Fruit fly (Drosophila melanogaster) whole organism, embryonic: Measurements from ENCODE around the gene CG13250.

Experiments
- Atf6 ChIP-seq: fragments of 200-800 bp; sonication (Bioruptor generic); IDR thresholded peaks from 2 replicates; pipeline ENCODE4 v1.3.6; 2022; ENCODE audit warnings: missing biosample characterization, missing genetic modification characterization
- B-H2 ChIP-seq: fragments of 200-800 bp; sonication (Bioruptor generic); optimal IDR thresholded peaks from 2 replicates; lab custom pipeline; 2018; ENCODE audit warnings: missing biosample characterization, mild to moderate bottlenecking, missing genetic modification characterization
- Bgb ChIP-seq: fragments of 200-800 bp; sonication (Bioruptor generic); IDR thresholded peaks from 2 replicates; pipeline ENCODE4 v1.3.6; 2022; ENCODE audit warnings: missing biosample characterization, missing genetic modification characterization; ENCODE audit not compliant: partially characterized antibody
- CG10274 ChIP-seq: fragments of 200-800 bp; sonication (Bioruptor generic); optimal IDR thresholded peaks from 3 replicates; lab custom pipeline; 2017; ENCODE audit warnings: missing biosample characterization, mild to moderate bottlenecking, missing genetic modification characterization
- CG10543 ChIP-seq: fragments of 200-800 bp; sonication (Bioruptor generic); optimal IDR thresholded peaks from 3 replicates; lab custom pipeline; 2017; ENCODE audit warnings: missing biosample characterization, mild to moderate bottlenecking, missing genetic modification characterization, moderate library complexity
- CG12769 ChIP-seq: fragments of 200-800 bp; sonication (Bioruptor generic); optimal IDR thresholded peaks from 2 replicates; lab custom pipeline; 2019; ENCODE audit warnings: missing biosample characterization, mild to moderate bottlenecking, missing genetic modification characterization, moderate library complexity
- CG13123 ChIP-seq: fragments of 200-800 bp; sonication (Bioruptor generic); optimal IDR thresholded peaks from 2 replicates; lab custom pipeline; 2016; ENCODE audit warnings: missing biosample characterization, missing genetic modification characterization
- CG13894 ChIP-seq: fragments of 200-800 bp; sonication (Bioruptor generic); optimal IDR thresholded peaks from 3 replicates; lab custom pipeline; 2018; ENCODE audit warnings: missing biosample characterization, mild to moderate bottlenecking, missing genetic modification characterization, moderate library complexity
- CG14860 ChIP-seq: fragments of 200-800 bp; sonication (Bioruptor generic); IDR thresholded peaks from 3 replicates; pipeline ENCODE4 v1.3.6; 2022; ENCODE audit warnings: missing biosample characterization, missing genetic modification characterization; ENCODE audit not compliant: partially characterized antibody
- CG15479 ChIP-seq: fragments of 200-800 bp; sonication (Bioruptor generic); optimal IDR thresholded peaks from 3 replicates; lab custom pipeline; 2019; ENCODE audit warnings: missing biosample characterization, mild to moderate bottlenecking, missing genetic modification characterization, moderate library complexity
- CG17385 ChIP-seq: fragments of 200-800 bp; sonication (Bioruptor generic); optimal IDR thresholded peaks from 3 replicates; lab custom pipeline; 2018; ENCODE audit warnings: missing biosample characterization, mild to moderate bottlenecking, missing genetic modification characterization
- CG2199 ChIP-seq: fragments of 200-800 bp; sonication (Bioruptor generic); IDR thresholded peaks from 3 replicates; pipeline ENCODE4 v1.3.6; 2022; ENCODE audit warnings: missing biosample characterization, missing genetic modification characterization
- CG2875 ChIP-seq: fragments of 200-800 bp; sonication (Bioruptor generic); optimal IDR thresholded peaks from 2 replicates; lab custom pipeline; 2017; ENCODE audit warnings: missing biosample characterization, mild to moderate bottlenecking, missing genetic modification characterization, missing genetic modification reagents
- CG43689 ChIP-seq: fragments of 200-800 bp; sonication (Bioruptor generic); IDR thresholded peaks from 2 replicates; pipeline ENCODE4 v1.3.6; 2022; ENCODE audit warnings: missing biosample characterization, missing genetic modification characterization
- CG6791 ChIP-seq: fragments of 200-800 bp; sonication (Bioruptor generic); IDR thresholded peaks from 3 replicates; pipeline ENCODE4 v1.3.6; 2022; ENCODE audit warnings: missing biosample characterization, missing genetic modification characterization; ENCODE audit not compliant: partially characterized antibody
- CG7786 ChIP-seq: fragments of 200-800 bp; sonication (Bioruptor generic); optimal IDR thresholded peaks from 2 replicates; lab custom pipeline; 2016; ENCODE audit warnings: missing biosample characterization, missing genetic modification characterization
- CG7839 ChIP-seq: fragments of 200-800 bp; sonication (Bioruptor generic); optimal IDR thresholded peaks from 3 replicates; lab custom pipeline; 2018; ENCODE audit warnings: missing biosample characterization, mild to moderate bottlenecking, missing genetic modification characterization, moderate library complexity
- CG8388 ChIP-seq: fragments of 200-800 bp; sonication (Bioruptor generic); optimal IDR thresholded peaks from 2 replicates; lab custom pipeline; 2019; ENCODE audit warnings: missing biosample characterization, mild to moderate bottlenecking, missing genetic modification characterization, moderate library complexity
- CTCF ChIP-seq: fragments of 200-800 bp; sonication (Bioruptor generic); optimal IDR thresholded peaks from 2 replicates; lab custom pipeline; 2017; ENCODE audit warnings: missing biosample characterization, mild to moderate bottlenecking, missing genetic modification characterization, moderate library complexity
- CrebB ChIP-seq: fragments of 200-800 bp; sonication (Bioruptor generic); optimal IDR thresholded peaks from 3 replicates; lab custom pipeline; 2018; ENCODE audit warnings: missing biosample characterization, mild to moderate bottlenecking, missing genetic modification characterization
- D19A ChIP-seq: fragments of 200-800 bp; optimal IDR thresholded peaks from 3 replicates; lab custom pipeline; 2019; ENCODE audit warnings: missing biosample characterization, mild to moderate bottlenecking, missing genetic modification characterization, moderate library complexity
- Dip2 ChIP-seq: fragments of 200-800 bp; sonication (Bioruptor generic); IDR thresholded peaks from 2 replicates; pipeline ENCODE4 v1.3.6; 2022; ENCODE audit warnings: missing biosample characterization, missing genetic modification characterization
- Hr39 ChIP-seq: fragments of >200 bp; optimal IDR thresholded peaks from 2 replicates; lab custom pipeline; 2017
- Med ChIP-seq: fragments of 200-800 bp; sonication (Bioruptor generic); peaks from one replicate; lab custom pipeline; 2016; ENCODE audit warnings: missing biosample characterization, missing genetic modification characterization, mild to moderate bottlenecking, inconsistent platforms, moderate library complexity
- NfI ChIP-seq: fragments of 200-800 bp; sonication (Bioruptor generic); optimal IDR thresholded peaks from 3 replicates; lab custom pipeline; 2018; ENCODE audit warnings: missing biosample characterization, mild to moderate bottlenecking, missing genetic modification characterization, moderate library complexity
- Pdp1 ChIP-seq, 2 experiments: fragments of 200-800 bp; sonication (Bioruptor generic); optimal IDR thresholded peaks; 3 replicates each; lab custom pipeline; 2016; ENCODE audit warnings: missing biosample characterization in 2 of 2, missing genetic modification characterization in 2 of 2, mild to moderate bottlenecking in 1 of 2, moderate library complexity in 1 of 2
- Sox102F ChIP-seq: fragments of 200-800 bp; sonication (Bioruptor generic); optimal IDR thresholded peaks from 2 replicates; lab custom pipeline; 2018; ENCODE audit warnings: missing biosample characterization, mild to moderate bottlenecking, missing genetic modification characterization, moderate library complexity
- abd-A ChIP-seq: fragments of 200-800 bp; sonication (Bioruptor generic); optimal IDR thresholded peaks from 3 replicates; lab custom pipeline; 2019; ENCODE audit warnings: missing biosample characterization, mild to moderate bottlenecking, missing genetic modification characterization, moderate library complexity
- cad ChIP-seq: fragments of >200 bp; optimal IDR thresholded peaks from 2 replicates; lab custom pipeline; 2017; ENCODE audit warnings: missing biosample characterization, missing genetic modification characterization
- cwo ChIP-seq: fragments of 200-800 bp; sonication (Bioruptor generic); optimal IDR thresholded peaks from 3 replicates; lab custom pipeline; 2017; ENCODE audit warnings: missing biosample characterization, missing genetic modification characterization, mild to moderate bottlenecking, moderate library complexity, missing genetic modification reagents
- en ChIP-seq: fragments of 200-800 bp; sonication (Bioruptor generic); optimal IDR thresholded peaks from 2 replicates; lab custom pipeline; 2016; ENCODE audit warnings: missing biosample characterization, missing genetic modification characterization
- fd102C ChIP-seq: fragments of 200-800 bp; sonication (Bioruptor generic); optimal IDR thresholded peaks from 2 replicates; lab custom pipeline; 2018; ENCODE audit warnings: missing biosample characterization, mild to moderate bottlenecking, missing genetic modification characterization, moderate library complexity
- grau ChIP-seq: fragments of 200-800 bp; optimal IDR thresholded peaks from 3 replicates; lab custom pipeline; 2019; ENCODE audit warnings: missing biosample characterization, mild to moderate bottlenecking, missing genetic modification characterization, moderate library complexity
- grn ChIP-seq: fragments of 200-800 bp; sonication (Bioruptor generic); optimal IDR thresholded peaks from 3 replicates; lab custom pipeline; 2017; ENCODE audit warnings: missing biosample characterization, missing genetic modification characterization
- gro ChIP-seq: fragments of 200-800 bp; sonication (Bioruptor generic); optimal IDR thresholded peaks from 2 replicates; lab custom pipeline; 2016; ENCODE audit warnings: missing biosample characterization, missing genetic modification characterization
- ham ChIP-seq: fragments of 200-800 bp; sonication (Bioruptor generic); IDR thresholded peaks from 2 replicates; pipeline ENCODE4 v1.3.6; 2022; ENCODE audit warnings: missing biosample characterization, missing genetic modification characterization
- knrl ChIP-seq: fragments of 200-800 bp; sonication (Bioruptor generic); IDR thresholded peaks from 3 replicates; pipeline ENCODE4 v1.3.6; 2022; ENCODE audit warnings: missing biosample characterization, missing genetic modification characterization; ENCODE audit not compliant: partially characterized antibody
- p53 ChIP-seq: fragments of 200-800 bp; sonication (Bioruptor generic); optimal IDR thresholded peaks from 2 replicates; lab custom pipeline; 2016; ENCODE audit warnings: missing biosample characterization, missing genetic modification characterization
- peb ChIP-seq: fragments of 200-800 bp; sonication (Bioruptor generic); IDR thresholded peaks from 2 replicates; pipeline ENCODE4 v1.3.6; 2022; ENCODE audit warnings: missing biosample characterization, missing genetic modification characterization
- rib ChIP-seq: fragments of 200-800 bp; sonication (Bioruptor generic); IDR thresholded peaks from 2 replicates; pipeline ENCODE4 v1.3.6; 2022; ENCODE audit warnings: missing biosample characterization, missing genetic modification characterization
- row ChIP-seq: fragments of 200-800 bp; sonication (Bioruptor generic); IDR thresholded peaks from 3 replicates; pipeline ENCODE4 v1.3.6; 2022; ENCODE audit warnings: missing biosample characterization, missing genetic modification characterization
- sd ChIP-seq: fragments of 200-800 bp; sonication (Bioruptor generic); optimal IDR thresholded peaks from 3 replicates; lab custom pipeline; 2018; ENCODE audit warnings: missing biosample characterization, mild to moderate bottlenecking, missing genetic modification characterization, moderate library complexity
- trh ChIP-seq: fragments of 200-800 bp; sonication (Bioruptor generic); optimal IDR thresholded peaks from 2 replicates; lab custom pipeline; 2016; ENCODE audit warnings: missing biosample characterization, missing genetic modification characterization
- twi ChIP-seq: fragments of 200-800 bp; optimal IDR thresholded peaks from 2 replicates; lab custom pipeline; 2019; ENCODE audit warnings: missing biosample characterization, mild to moderate bottlenecking, missing genetic modification characterization, moderate library complexity
- vfl ChIP-seq: fragments of 200-800 bp; sonication (Bioruptor generic); optimal IDR thresholded peaks from 2 replicates; lab custom pipeline; 2016; ENCODE audit warnings: missing biosample characterization, missing genetic modification characterization
- vvl ChIP-seq: fragments of 200-800 bp; sonication (Bioruptor generic); IDR thresholded peaks from 2 replicates; pipeline ENCODE4 v1.3.6; 2022; ENCODE audit warnings: missing biosample characterization, missing genetic modification characterization

CG13250 gene

DNA sequence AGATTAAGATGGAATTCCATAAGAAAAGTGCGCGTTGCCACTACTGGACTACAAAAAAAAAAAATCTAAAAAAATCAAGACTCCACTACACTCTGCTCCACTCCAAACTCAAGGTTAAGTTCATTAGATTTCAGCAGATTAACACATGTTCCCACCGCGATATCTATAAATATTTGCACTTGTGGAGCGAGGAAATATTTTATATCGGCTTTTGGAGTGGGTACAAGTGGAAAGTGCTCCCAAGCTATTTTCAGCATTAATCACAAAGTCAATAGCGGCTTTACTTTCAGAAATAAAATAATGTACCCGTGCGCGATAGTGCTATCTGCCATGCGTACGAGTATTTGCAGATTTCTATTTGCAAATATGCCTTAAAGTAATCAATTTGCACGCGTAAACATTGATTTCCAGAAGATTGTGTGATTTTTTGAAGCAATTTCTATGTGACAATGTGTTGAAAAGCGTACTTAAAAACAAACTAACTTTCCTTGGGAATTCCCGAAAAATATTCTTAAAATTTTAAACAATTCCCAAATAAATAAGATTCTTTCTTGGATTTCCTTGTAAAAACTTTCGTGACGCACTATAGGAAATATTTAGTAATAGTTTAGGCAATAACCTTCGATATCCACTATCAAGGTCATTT is 4.3 kb downstream of the CG13250 start (continued):
- TF ChIP-seq Sox102F (GFP tag; lab: Kevin White, UChicago) (no peak), B-H2 (GFP tag; lab: Kevin White, UChicago) (no peak), Dip2 (GFP tag; lab: Robert Waterston, UW) (no peak), vvl (no peak), peb (GFP tag; lab: Robert Waterston, UW) (no peak), CTCF (GFP tag; lab: Kevin White, UChicago) (no peak), Hr39 (no peak)

dm6 chr3L:20538458-20538857 is 4.9 kb downstream of the CG13250 start:
- TF ChIP-seq CG6791 (GFP tag; lab: Robert Waterston, UW) (no peak), CrebB (no peak), vfl (GFP tag; lab: Kevin White, UChicago) (no peak), NfI (GFP tag; lab: Kevin White, UChicago) (peak; percentile 38), CG7839 (tag; lab: Kevin White, UChicago) (no peak), abd-A (tag; lab: Kevin White, UChicago) (peak; percentile 36), knrl (GFP tag; lab: Robert Waterston, UW) (no peak), sd (peak; percentile 86), gro (GFP tag; lab: Kevin White, UChicago) (peak; percentile 27), CG10543 (GFP tag; lab: Kevin White, UChicago) (peak; percentile 69), trh (no peak), rib (GFP tag; lab: Robert Waterston, UW) (0 out of 2 replicates have a peak, but pooled peaks have one; percentile 25), CG12769 (tag; lab: Kevin White, UChicago) (peak; percentile 66), cad (GFP tag; lab: Kevin White, UChicago) (no peak), fd102C (no peak), CG17385 (GFP tag; lab: Kevin White, UChicago) (peak; percentile 51), D19A (no peak), Bgb (no peak), en (GFP tag; lab: Kevin White, UChicago) (no peak), Pdp1 (GFP tag; optimal IDR thresholded peaks at IDR 0.05; lab: Kevin White, UChicago) (peak in 1 of 2 experiments; percentile 26), CG13894 (tag; lab: Kevin White, UChicago) (peak; percentile 95)

dm6 chr3L:20539116-20539990 is 5.8 kb downstream of the CG13250 start:
- TF ChIP-seq CG8388 (peak; percentile 75), cwo (GFP tag; lab: Kevin White, UChicago) (peak; percentile 16), grau (tag; lab: Kevin White, UChicago) (peak; percentile 4), CG10274 (GFP tag; lab: Kevin White, UChicago) (no peak), p53 (GFP tag; lab: Kevin White, UChicago) (no peak), CG14860 (GFP tag; lab: Robert Waterston, UW) (no peak), CG13123 (no peak), CG2199 (GFP tag; lab: Robert Waterston, UW) (no peak; the same call in 2 of the 3 replicates), Atf6 (GFP tag; lab: Robert Waterston, UW) (no peak), rib (GFP tag; lab: Robert Waterston, UW) (no peak), grn (peak; percentile 88), CG43689 (GFP tag; lab: Robert Waterston, UW) (no peak), CG15479 (GFP tag; lab: Kevin White, UChicago) (peak; percentile 57), NfI (GFP tag; lab: Kevin White, UChicago) (no peak), CG7786 (peak; percentile 8), CG2875 (no peak), row (peak; percentile 44), twi (tag; lab: Kevin White, UChicago) (no peak), Med (GFP tag; lab: Kevin White, UChicago) (peak; percentile 74), CG17385 (GFP tag; lab: Kevin White, UChicago) (peak; percentile 1), Pdp1 (GFP tag; optimal IDR thresholded peaks at IDR 0.05; lab: Kevin White, UChicago) (peak in 1 of 2 experiments; percentile 82), ham (GFP tag; lab: Robert Waterston, UW) (0 out of 2 replicates have a peak, but pooled peaks have one; percentile 6)
